Worm (Caenorhabditis elegans): ENCODE results near the gene aakg-1.
A peak's percentile ranks its signal among the peaks of the same experiment; 100 is the strongest.

Gene aakg-1

DNA sequence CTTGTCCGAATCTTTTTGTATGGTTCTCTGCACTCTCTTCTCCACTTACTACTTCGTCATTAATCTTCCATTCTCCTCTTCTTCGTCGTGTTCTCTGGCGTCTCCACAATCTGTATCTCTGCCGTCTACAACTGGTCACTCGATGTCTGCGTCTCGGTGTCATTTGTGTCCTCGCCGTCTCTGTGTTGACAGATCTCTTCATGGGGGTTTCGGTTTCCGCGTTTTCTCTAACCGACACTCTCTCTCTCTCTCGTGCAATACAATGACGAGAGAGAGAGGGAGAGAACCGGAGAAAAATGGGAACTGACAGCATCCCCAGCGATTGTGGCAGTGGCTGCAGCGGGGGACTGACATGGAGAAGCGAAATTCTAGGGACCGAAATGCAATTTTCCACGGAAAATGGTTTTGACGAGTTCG is 37.3 kb upstream of the aakg-1 start (continued):
- TF ChIP-seq aly-2 (tag; optimal IDR thresholded peaks at IDR 0.05) = peak; percentile 95
- TF ChIP-seq efl-1 (optimal IDR thresholded peaks at IDR 0.05) = peak; percentile 94 to 98
- peak; percentile 73 to 98 for TF ChIP-seq efl-1 (GFP tag; optimal IDR thresholded peaks at IDR 0.05 in 1 of 2)
- TF ChIP-seq unc-30 (tag; optimal IDR thresholded peaks at IDR 0.05) = peak; percentile 95
- peak; percentile 95 for TF ChIP-seq blmp-1 (tag; optimal IDR thresholded peaks at IDR 0.05)
- peak; percentile 82 for TF ChIP-seq fkh-4 (tag; optimal IDR thresholded peaks at IDR 0.05; ENCODE audit: borderline replicate concordance)
- TF ChIP-seq snu-23 (GFP tag; optimal IDR thresholded peaks at IDR 0.05) = peak; percentile 99
- peak; percentile 99 for TF ChIP-seq dsc-1 (tag; optimal IDR thresholded peaks at IDR 0.05)
- TF ChIP-seq mef-2 (tag; optimal IDR thresholded peaks at IDR 0.05) = peak; percentile 98
- peak; percentile 100 for TF ChIP-seq nhr-20 (tag; optimal IDR thresholded peaks at IDR 0.05)
- TF ChIP-seq elt-2 (tag; optimal IDR thresholded peaks at IDR 0.05) = peak; percentile 87
- TF ChIP-seq lin-39 (tag; optimal IDR thresholded peaks at IDR 0.05) = peak; percentile 99
- peak; percentile 97 for TF ChIP-seq nhr-11 (tag; optimal IDR thresholded peaks at IDR 0.05)
- peak; percentile 98 for TF ChIP-seq xbp-1 (tag; optimal IDR thresholded peaks at IDR 0.05)
- peak; percentile 92 to 99 for TF ChIP-seq mdl-1 (tag; optimal IDR thresholded peaks at IDR 0.05)
- TF ChIP-seq sptf-1 (tag; optimal IDR thresholded peaks at IDR 0.05) = no peak
- TF ChIP-seq nhr-28 (tag; optimal IDR thresholded peaks at IDR 0.05) = peak; percentile 14
- TF ChIP-seq grh-1 (GFP tag; IDR thresholded peaks at IDR 0.05) = peak; percentile 99
- TF ChIP-seq snpc-4 (tag; optimal IDR thresholded peaks at IDR 0.05) = peak; percentile 75
- TF ChIP-seq ceh-88 (GFP tag; IDR thresholded peaks at IDR 0.05) = peak; percentile 91
- TF ChIP-seq ceh-90 (tag; optimal IDR thresholded peaks at IDR 0.05) = peak; percentile 5
- TF ChIP-seq ces-1 (GFP tag; optimal IDR thresholded peaks at IDR 0.05) = no peak
- peak; percentile 62 for TF ChIP-seq ceh-63 (GFP tag; optimal IDR thresholded peaks at IDR 0.05)
- peak; percentile 73 for TF ChIP-seq aha-1 (tag; optimal IDR thresholded peaks at IDR 0.05)
- TF ChIP-seq sox-4 (tag; optimal IDR thresholded peaks at IDR 0.05) = peak; percentile 95
- TF ChIP-seq ets-5 (GFP tag; IDR thresholded peaks at IDR 0.05) = no peak
- peak; percentile 99 for TF ChIP-seq unc-62 (GFP tag; optimal IDR thresholded peaks at IDR 0.05)
- peak; percentile 97 for TF ChIP-seq fkh-10 (GFP tag; optimal IDR thresholded peaks at IDR 0.05)
- TF ChIP-seq lin-15B (tag; optimal IDR thresholded peaks at IDR 0.05) = peak; percentile 53
- TF ChIP-seq mep-1 (tag; optimal IDR thresholded peaks at IDR 0.05) = peak; percentile 99
- peak; percentile 98 for TF ChIP-seq C16A3.4 (tag; optimal IDR thresholded peaks at IDR 0.05)
- peak; percentile 99 for TF ChIP-seq irx-1 (tag; optimal IDR thresholded peaks at IDR 0.05)
- TF ChIP-seq unc-86 (tag; optimal IDR thresholded peaks at IDR 0.05) = peak; percentile 100
- TF ChIP-seq pag-3 (tag; optimal IDR thresholded peaks at IDR 0.05; ENCODE audit: borderline replicate concordance, insufficient read depth) = no peak
- peak; percentile 95 for TF ChIP-seq zag-1 (tag; optimal IDR thresholded peaks at IDR 0.05)
- TF ChIP-seq nhr-47 (tag; optimal IDR thresholded peaks at IDR 0.05) = peak; percentile 100
- peak; percentile 96 for TF ChIP-seq rnt-1 (tag; optimal IDR thresholded peaks at IDR 0.05)
- peak; percentile 93 for TF ChIP-seq efl-3 (GFP tag; optimal IDR thresholded peaks at IDR 0.05)
- peak; percentile 41 to 99 for TF ChIP-seq ztf-11 (tag; optimal IDR thresholded peaks at IDR 0.05)
- TF ChIP-seq pqm-1 (tag; optimal IDR thresholded peaks at IDR 0.05) = peak; percentile 73
- TF ChIP-seq Y116A8C.19 (tag; optimal IDR thresholded peaks at IDR 0.05; ENCODE audit: borderline replicate concordance) = peak; percentile 13
- TF ChIP-seq zip-4 (GFP tag; optimal IDR thresholded peaks at IDR 0.05) = peak; percentile 90
- TF ChIP-seq hpl-2 (GFP tag; optimal IDR thresholded peaks at IDR 0.05) = peak; percentile 97
- TF ChIP-seq lir-3 (tag; optimal IDR thresholded peaks at IDR 0.05; ENCODE audit: poor library complexity) = peak; percentile 91
- peak; percentile 100 for TF ChIP-seq swsn-7 (tag; optimal IDR thresholded peaks at IDR 0.05)
- peak; percentile 84 for TF ChIP-seq nhr-76 (tag; optimal IDR thresholded peaks at IDR 0.05)
- peak; percentile 91 for TF ChIP-seq unc-130 (tag; optimal IDR thresholded peaks at IDR 0.05)

All from whole organism, L1 larva.